Fruit fly (Drosophila melanogaster) whole organism, embryonic: ENCODE measurements around the gene Dup99B.
A peak's percentile ranks its signal among the peaks of the same experiment; 100 is the strongest.

Experiments used
- Abd-B ChIP-seq: fragments of 200-800 bp; sonication (Bioruptor generic); optimal IDR thresholded peaks from 2 replicates; lab custom pipeline; 2018; ENCODE audit warnings: missing biosample characterization, mild to moderate bottlenecking, missing genetic modification characterization, moderate library complexity
- B-H1 ChIP-seq: fragments of 200-800 bp; sonication (Bioruptor generic); IDR thresholded peaks from 3 replicates; pipeline ENCODE4 v1.3.6; 2022; ENCODE audit warnings: missing biosample characterization, missing genetic modification characterization
- CG10274 ChIP-seq: fragments of 200-800 bp; sonication (Bioruptor generic); optimal IDR thresholded peaks from 3 replicates; lab custom pipeline; 2017; ENCODE audit warnings: missing biosample characterization, mild to moderate bottlenecking, missing genetic modification characterization
- CG10979 ChIP-seq: fragments of 200-800 bp; sonication (Bioruptor generic); optimal IDR thresholded peaks from 2 replicates; lab custom pipeline; 2018; ENCODE audit warnings: missing biosample characterization, mild to moderate bottlenecking, missing genetic modification characterization, moderate library complexity
- CG11085 ChIP-seq: fragments of 200-800 bp; sonication (Bioruptor generic); IDR thresholded peaks from 2 replicates; pipeline ENCODE4 v1.3.6; 2022; ENCODE audit warnings: missing biosample characterization, missing genetic modification characterization
- CG11504 ChIP-seq: fragments of 200-800 bp; sonication (Bioruptor generic); optimal IDR thresholded peaks from 3 replicates; lab custom pipeline; 2019; ENCODE audit warnings: missing biosample characterization, mild to moderate bottlenecking, missing genetic modification characterization, moderate library complexity
- CG13296 ChIP-seq: fragments of 200-800 bp; sonication (Bioruptor generic); optimal IDR thresholded peaks from 3 replicates; lab custom pipeline; 2018; ENCODE audit warnings: missing biosample characterization, mild to moderate bottlenecking, missing genetic modification characterization
- CG15073 ChIP-seq: fragments of 200-800 bp; sonication (Bioruptor generic); optimal IDR thresholded peaks from 2 replicates; lab custom pipeline; 2016; ENCODE audit warnings: missing biosample characterization, missing genetic modification characterization
- CG17385 ChIP-seq: fragments of 200-800 bp; sonication (Bioruptor generic); optimal IDR thresholded peaks from 3 replicates; lab custom pipeline; 2018; ENCODE audit warnings: missing biosample characterization, mild to moderate bottlenecking, missing genetic modification characterization
- CG17912 ChIP-seq: fragments of 200-800 bp; sonication (Bioruptor generic); optimal IDR thresholded peaks from 2 replicates; lab custom pipeline; 2018; ENCODE audit warnings: missing biosample characterization, mild to moderate bottlenecking, missing genetic modification characterization
- CG1792 ChIP-seq: fragments of 200-800 bp; sonication (Bioruptor generic); optimal IDR thresholded peaks from 2 replicates; lab custom pipeline; 2016; ENCODE audit warnings: missing biosample characterization, missing genetic modification characterization
- CG1832 ChIP-seq: fragments of 200-800 bp; sonication (Bioruptor generic); optimal IDR thresholded peaks from 2 replicates; lab custom pipeline; 2017; ENCODE audit warnings: missing biosample characterization, mild to moderate bottlenecking, missing genetic modification characterization, inconsistent platforms
- CG3726 ChIP-seq: fragments of 200-800 bp; sonication (Bioruptor generic); IDR thresholded peaks from 3 replicates; pipeline ENCODE4, ENCODE4 v1.3.6; 2022; ENCODE audit warnings: missing biosample characterization, missing genetic modification characterization
- CG4360 ChIP-seq: fragments of 200-800 bp; sonication (Bioruptor generic); IDR thresholded peaks from 2 replicates; pipeline ENCODE4 v1.3.6; 2022; ENCODE audit warnings: missing biosample characterization, missing genetic modification characterization
- CG4424 ChIP-seq: fragments of 200-800 bp; sonication (Bioruptor generic); optimal IDR thresholded peaks from 3 replicates; lab custom pipeline; 2016; ENCODE audit warnings: missing biosample characterization, missing genetic modification characterization
- CG6272 ChIP-seq: fragments of 200-800 bp; sonication (Bioruptor generic); IDR thresholded peaks from 2 replicates; pipeline ENCODE4 v1.3.6; 2022; ENCODE audit warnings: missing biosample characterization, missing genetic modification characterization
- CG7839 ChIP-seq: fragments of 200-800 bp; sonication (Bioruptor generic); optimal IDR thresholded peaks from 3 replicates; lab custom pipeline; 2018; ENCODE audit warnings: missing biosample characterization, mild to moderate bottlenecking, missing genetic modification characterization, moderate library complexity
- CG7928 ChIP-seq: fragments of 200-800 bp; sonication (Bioruptor generic); optimal IDR thresholded peaks from 2 replicates; lab custom pipeline; 2017; ENCODE audit warnings: missing biosample characterization, mild to moderate bottlenecking, missing genetic modification characterization
- CG8290 ChIP-seq, 3 experiments: fragments of 200-800 bp; sonication (Bioruptor generic); optimal IDR thresholded peaks; 2 replicates each; lab custom pipeline; 2016 to 2019; ENCODE audit warnings: missing biosample characterization in 3 of 3, missing genetic modification characterization in 3 of 3, mild to moderate bottlenecking in 2 of 3, moderate library complexity in 1 of 3
- CG9437 ChIP-seq: fragments of 200-800 bp; sonication (Bioruptor generic); optimal IDR thresholded peaks from 2 replicates; lab custom pipeline; 2018; ENCODE audit warnings: missing biosample characterization, mild to moderate bottlenecking, missing genetic modification characterization
- CG9797 ChIP-seq: fragments of 200-800 bp; sonication (Bioruptor generic); optimal IDR thresholded peaks from 3 replicates; lab custom pipeline; 2018; ENCODE audit warnings: missing biosample characterization, mild to moderate bottlenecking, missing genetic modification characterization
- CTCF ChIP-seq: fragments of 200-800 bp; sonication (Bioruptor generic); optimal IDR thresholded peaks from 2 replicates; lab custom pipeline; 2017; ENCODE audit warnings: missing biosample characterization, mild to moderate bottlenecking, missing genetic modification characterization, moderate library complexity
- CoRest ChIP-seq: fragments of 200-800 bp; sonication (Bioruptor generic); optimal IDR thresholded peaks from 3 replicates; lab custom pipeline; 2018; ENCODE audit warnings: missing biosample characterization, mild to moderate bottlenecking, missing genetic modification characterization, moderate library complexity
- Dref ChIP-seq: fragments of 200-800 bp; sonication (Bioruptor generic); IDR thresholded peaks from 2 replicates; pipeline ENCODE4 v1.3.6; 2022; ENCODE audit warnings: missing biosample characterization, missing genetic modification characterization
- Eip74EF ChIP-seq, 2 experiments: fragments of 200-800 bp in 1 of 2; fragments of >200 bp in 1 of 2; sonication (Bioruptor generic) in 1 of 2; optimal IDR thresholded peaks; 2 replicates each; lab custom pipeline; 2017 to 2019; ENCODE audit warnings: missing biosample characterization in 2 of 2, missing genetic modification characterization in 2 of 2, mild to moderate bottlenecking in 1 of 2, moderate library complexity in 1 of 2
- HHEX ChIP-seq: fragments of 200-800 bp; sonication (Bioruptor generic); optimal IDR thresholded peaks from 3 replicates; lab custom pipeline; 2017; ENCODE audit warnings: missing biosample characterization, mild to moderate bottlenecking, missing genetic modification characterization, missing genetic modification reagents
- Hey ChIP-seq: fragments of 200-800 bp; sonication (Bioruptor generic); optimal IDR thresholded peaks from 3 replicates; lab custom pipeline; 2018; ENCODE audit warnings: missing biosample characterization, mild to moderate bottlenecking, missing genetic modification characterization
- Nf-YB ChIP-seq: fragments of 200-800 bp; sonication (Bioruptor generic); optimal IDR thresholded peaks from 3 replicates; lab custom pipeline; 2019; ENCODE audit warnings: missing biosample characterization, mild to moderate bottlenecking, missing genetic modification characterization, moderate library complexity
- Nf-YC ChIP-seq: fragments of 200-800 bp; optimal IDR thresholded peaks from 3 replicates; lab custom pipeline; 2019; ENCODE audit warnings: missing biosample characterization, mild to moderate bottlenecking, missing genetic modification characterization, moderate library complexity
- Six4 ChIP-seq: fragments of 200-800 bp; sonication (Bioruptor generic); optimal IDR thresholded peaks from 2 replicates; lab custom pipeline; 2016; ENCODE audit warnings: missing biosample characterization, missing genetic modification characterization
- az2 ChIP-seq: fragments of 200-800 bp; sonication (Bioruptor generic); optimal IDR thresholded peaks from 3 replicates; lab custom pipeline; 2016; ENCODE audit warnings: missing biosample characterization, missing genetic modification characterization
- crol ChIP-seq: fragments of 200-800 bp; sonication (Bioruptor generic); IDR thresholded peaks from 2 replicates; pipeline ENCODE4 v1.3.6; 2022; ENCODE audit warnings: missing biosample characterization, missing genetic modification characterization
- dmrt11E ChIP-seq: fragments of 200-800 bp; sonication (Bioruptor generic); optimal IDR thresholded peaks from 3 replicates; lab custom pipeline; 2018; ENCODE audit warnings: missing biosample characterization, mild to moderate bottlenecking, missing genetic modification characterization, moderate library complexity
- eve ChIP-seq, 2 experiments: fragments of >200 bp; optimal IDR thresholded peaks; 2 replicates each; lab custom pipeline; 2017; ENCODE audit warnings: missing biosample characterization in 2 of 2, missing genetic modification characterization in 2 of 2
- ewg ChIP-seq: fragments of 200-800 bp; sonication (Bioruptor generic); optimal IDR thresholded peaks from 3 replicates; lab custom pipeline; 2017; ENCODE audit warnings: mild to moderate bottlenecking, missing biosample characterization, missing genetic modification reagents, missing genetic modification characterization
- grau ChIP-seq: fragments of 200-800 bp; optimal IDR thresholded peaks from 3 replicates; lab custom pipeline; 2019; ENCODE audit warnings: missing biosample characterization, mild to moderate bottlenecking, missing genetic modification characterization, moderate library complexity
- jumu ChIP-seq: fragments of 200-800 bp; sonication (Bioruptor generic); optimal IDR thresholded peaks from 3 replicates; lab custom pipeline; 2016; ENCODE audit warnings: missing biosample characterization, missing genetic modification characterization
- kah ChIP-seq: fragments of 200-800 bp; sonication (Bioruptor generic); optimal IDR thresholded peaks from 2 replicates; lab custom pipeline; 2018; ENCODE audit warnings: missing biosample characterization, mild to moderate bottlenecking, missing genetic modification characterization
- ken ChIP-seq: fragments of 200-800 bp; sonication (Bioruptor generic); IDR thresholded peaks from 3 replicates; pipeline ENCODE4 v1.3.6; 2022; ENCODE audit warnings: missing biosample characterization, missing genetic modification characterization
- oc ChIP-seq: fragments of 200-800 bp; sonication (Bioruptor generic); optimal IDR thresholded peaks from 2 replicates; lab custom pipeline; 2018; ENCODE audit warnings: missing biosample characterization, mild to moderate bottlenecking, missing genetic modification characterization, moderate library complexity
- onecut ChIP-seq: fragments of 200-800 bp; sonication (Bioruptor generic); IDR thresholded peaks from 2 replicates; pipeline ENCODE4 v1.3.6; 2022; ENCODE audit warnings: missing biosample characterization, missing genetic modification characterization
- phol ChIP-seq: fragments of 200-800 bp; sonication (Bioruptor generic); optimal IDR thresholded peaks from 3 replicates; lab custom pipeline; 2018; ENCODE audit warnings: missing biosample characterization, mild to moderate bottlenecking, missing genetic modification characterization, moderate library complexity
- run ChIP-seq: fragments of 200-800 bp; sonication (Bioruptor generic); optimal IDR thresholded peaks from 3 replicates; lab custom pipeline; 2018; ENCODE audit warnings: missing biosample characterization, mild to moderate bottlenecking, missing genetic modification characterization
- sens ChIP-seq: fragments of 200-800 bp; sonication (Bioruptor generic); peaks from one replicate; lab custom pipeline; 2016; ENCODE audit warnings: missing biosample characterization, missing genetic modification characterization
- sob ChIP-seq: fragments of 200-800 bp; sonication (Bioruptor generic); IDR thresholded peaks from 2 replicates; pipeline ENCODE4 v1.3.6; 2022; ENCODE audit warnings: missing biosample characterization, missing genetic modification characterization
- unpg ChIP-seq: fragments of 200-800 bp; sonication (Bioruptor generic); optimal IDR thresholded peaks from 3 replicates; lab custom pipeline; 2018; ENCODE audit warnings: missing biosample characterization, mild to moderate bottlenecking, missing genetic modification characterization, moderate library complexity
- zfh1 ChIP-seq: fragments of 200-800 bp; sonication (Bioruptor generic); IDR thresholded peaks from 3 replicates; pipeline ENCODE4 v1.3.6; 2022; ENCODE audit warnings: missing biosample characterization, missing genetic modification characterization

Gene Dup99B

dm6 chr3R:29711434-29711833, 3.7 kb downstream of the Dup99B start (continued):
- TF ChIP-seq CTCF (GFP tag; lab: Kevin White, UChicago) (no peak), kah (no peak), jumu (GFP tag; lab: Kevin White, UChicago) (no peak)

DNA sequence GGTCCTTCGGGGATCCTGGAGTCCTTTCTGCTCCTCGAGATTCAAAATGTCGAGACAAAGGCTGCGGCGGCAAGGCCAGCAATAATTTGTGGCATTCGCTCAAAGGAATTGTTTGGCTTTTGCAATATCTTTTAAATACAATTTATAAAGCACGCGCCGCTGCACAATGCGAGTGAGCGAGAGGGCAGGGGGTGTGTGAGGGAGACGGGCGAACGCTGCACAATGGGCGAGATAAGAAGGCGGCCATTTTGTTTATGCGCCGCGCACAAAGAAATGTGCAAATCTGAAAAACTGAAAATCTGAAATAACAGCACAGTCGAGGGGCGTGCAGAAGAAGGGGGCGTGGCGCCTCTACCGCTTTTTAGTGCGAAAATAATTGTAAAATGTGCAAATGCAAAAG, 6.9 kb downstream of the Dup99B start:
- TF ChIP-seq Nf-YC (tag; lab: Kevin White, UChicago), result peak; percentile 41
- TF ChIP-seq Nf-YB (GFP tag; lab: Kevin White, UChicago), result peak; percentile 9
- peak; percentile 7 for TF ChIP-seq phol (tag; lab: Kevin White, UChicago)
- TF ChIP-seq run (tag; lab: Kevin White, UChicago), result no peak
- no peak for TF ChIP-seq Eip74EF (GFP tag; optimal IDR thresholded peaks at IDR 0.05; lab: Kevin White, UChicago)
- TF ChIP-seq CG10274 (GFP tag; lab: Kevin White, UChicago), result no peak
- no peak for TF ChIP-seq CG9797 (GFP tag; lab: Kevin White, UChicago)
- peak; percentile 50 for TF ChIP-seq CG1832 (GFP tag; lab: Kevin White, UChicago)
- TF ChIP-seq CG7928 (GFP tag; lab: Kevin White, UChicago), result no peak
- peak; percentile 27 for TF ChIP-seq ewg (GFP tag; lab: Kevin White, UChicago)
- TF ChIP-seq ken, result no peak
- TF ChIP-seq CG11504 (tag; lab: Kevin White, UChicago), result no peak
- peak; percentile 44 for TF ChIP-seq sens
- no peak for TF ChIP-seq CG11085 (GFP tag; lab: Robert Waterston, UW)
- no peak for TF ChIP-seq CG4424 (GFP tag; lab: Kevin White, UChicago)

DNA sequence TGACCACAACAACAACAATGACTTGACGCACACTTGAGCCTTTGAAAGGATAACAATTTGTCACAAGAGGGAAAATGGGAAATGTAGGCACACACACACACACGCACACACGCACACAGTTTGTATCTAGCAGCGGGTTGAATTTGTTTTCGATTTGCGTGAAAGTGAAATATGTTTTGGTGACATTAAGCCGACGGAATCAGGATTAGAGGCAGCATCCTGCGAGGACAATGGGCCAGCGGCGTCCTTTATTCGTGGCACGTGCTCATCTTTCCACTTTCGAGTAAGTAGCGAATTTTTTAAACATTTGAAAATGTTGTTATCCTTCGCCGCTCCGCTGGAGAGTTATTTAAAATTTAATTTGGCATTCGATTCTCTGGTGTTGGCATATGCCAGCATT, 7.9 kb downstream of the Dup99B start:
- TF ChIP-seq CG17385 (GFP tag; lab: Kevin White, UChicago) (no peak), CG17912 (GFP tag; lab: Kevin White, UChicago) (no peak), Dref (GFP tag; lab: Robert Waterston, UW) (no peak), Hey (peak; percentile 72), B-H1 (GFP tag; lab: Robert Waterston, UW) (no peak), oc (tag; lab: Kevin White, UChicago) (peak; percentile 70), CG4360 (GFP tag; lab: Robert Waterston, UW) (peak; percentile 55; the same call in 1 of the 2 replicates)

dm6 chr3R:29705789-29706303, 9.3 kb downstream of the Dup99B start:
- no peak for TF ChIP-seq CG15073 (GFP tag; lab: Kevin White, UChicago)
- TF ChIP-seq sob, result no peak
- TF ChIP-seq CG3726 (GFP tag; lab: Robert Waterston, UW), result no peak
- no peak for TF ChIP-seq CG8290 (GFP tag; optimal IDR thresholded peaks at IDR 0.05; lab: Kevin White, UChicago)
- TF ChIP-seq CG8290 (tag; optimal IDR thresholded peaks at IDR 0.05; lab: Kevin White, UChicago), result no peak
- TF ChIP-seq crol, result no peak
- no peak for TF ChIP-seq Dref (GFP tag; lab: Robert Waterston, UW)
- no peak for TF ChIP-seq dmrt11E (tag; lab: Kevin White, UChicago)
- no peak for TF ChIP-seq CG9437 (GFP tag; lab: Kevin White, UChicago)
- TF ChIP-seq CG1792 (GFP tag; lab: Kevin White, UChicago), result no peak
- no peak for TF ChIP-seq Abd-B (GFP tag; lab: Kevin White, UChicago)
- TF ChIP-seq az2, result peak; percentile 15
- no peak for TF ChIP-seq CG6272 (GFP tag; lab: Robert Waterston, UW)
- TF ChIP-seq CG10979 (tag; lab: Kevin White, UChicago), result peak; percentile 23
- TF ChIP-seq HHEX (GFP tag; lab: Kevin White, UChicago), result no peak
- no peak for TF ChIP-seq CG13296
- peak; percentile 0 for TF ChIP-seq CoRest (tag; lab: Kevin White, UChicago)
- peak; percentile 12 for TF ChIP-seq phol (tag; lab: Kevin White, UChicago)
- no peak for TF ChIP-seq zfh1 (GFP tag; lab: Robert Waterston, UW)
- no peak for TF ChIP-seq eve (GFP tag; optimal IDR thresholded peaks at IDR 0.05; lab: Kevin White, UChicago)
- peak; percentile 14 for TF ChIP-seq grau (tag; lab: Kevin White, UChicago)
- peak; percentile 12 for TF ChIP-seq CG7839 (tag; lab: Kevin White, UChicago)
- TF ChIP-seq Six4, result no peak
- TF ChIP-seq onecut (GFP tag; lab: Robert Waterston, UW), result no peak
- peak; percentile 17 for TF ChIP-seq unpg
